Worm (Caenorhabditis elegans) whole organism, mixed stage, embryonic: ENCODE results near the gene clk-1.

Source experiments
- M03D4.4 ChIP-seq: sonication (generic microtip); optimal IDR thresholded peaks from 2 replicates; lab custom pipeline; 2017; ENCODE audit warnings: mild to moderate bottlenecking, missing genetic modification characterization, missing compliant biosample characterization
- blmp-1 ChIP-seq: fragments of 150-350 bp; optimal IDR thresholded peaks from 2 replicates; lab custom pipeline; 2014; ENCODE audit warnings: missing biosample characterization, missing genetic modification characterization
- ceh-43 ChIP-seq: fragments of 200-800 bp; sonication (Bioruptor generic); optimal IDR thresholded peaks from 2 replicates; lab custom pipeline; 2018; ENCODE audit warnings: mild to moderate bottlenecking, missing genetic modification characterization, moderate library complexity, missing compliant biosample characterization
- ces-1 ChIP-seq: fragments of 150-350 bp; optimal IDR thresholded peaks from 2 replicates; lab custom pipeline; 2014; ENCODE audit warnings: missing biosample characterization, missing genetic modification reagents, missing genetic modification characterization
- cnd-1 ChIP-seq: fragments of 200-800 bp; sonication (Bioruptor generic); optimal IDR thresholded peaks from 2 replicates; lab custom pipeline; 2018; ENCODE audit warnings: mild to moderate bottlenecking, missing genetic modification characterization, missing compliant biosample characterization
- drap-1 ChIP-seq: fragments of 200-800 bp; sonication (Bioruptor generic); optimal IDR thresholded peaks from 3 replicates; lab custom pipeline; 2018; ENCODE audit warnings: mild to moderate bottlenecking, missing genetic modification characterization, missing compliant biosample characterization
- elt-1 ChIP-seq: sonication (generic microtip); optimal IDR thresholded peaks from 2 replicates; lab custom pipeline; 2017; ENCODE audit warnings: missing genetic modification characterization, mild to moderate bottlenecking, missing compliant biosample characterization, antibody characterized with exemption, moderate library complexity, borderline replicate concordance; ENCODE audit not compliant: insufficient read depth
- elt-3 ChIP-seq: fragments of 150-350 bp; optimal IDR thresholded peaks from 2 replicates; lab custom pipeline; 2014; ENCODE audit warnings: missing biosample characterization, missing genetic modification characterization
- flh-1 ChIP-seq: fragments of 200-800 bp; sonication (Bioruptor generic); optimal IDR thresholded peaks from 2 replicates; lab custom pipeline; 2018; ENCODE audit warnings: mild to moderate bottlenecking, missing genetic modification characterization, moderate library complexity, missing compliant biosample characterization
- ham-2 ChIP-seq: fragments of 200-800 bp; sonication (Bioruptor generic); optimal IDR thresholded peaks from 2 replicates; lab custom pipeline; 2018; ENCODE audit warnings: mild to moderate bottlenecking, missing genetic modification characterization, missing compliant biosample characterization
- hlh-1 ChIP-seq: fragments of 150-350 bp; optimal IDR thresholded peaks from 2 replicates; lab custom pipeline; 2014; ENCODE audit warnings: missing biosample characterization, missing genetic modification reagents, missing genetic modification characterization
- lin-13 ChIP-seq: fragments of 150-350 bp; optimal IDR thresholded peaks from 2 replicates; lab custom pipeline; 2014; ENCODE audit warnings: missing biosample characterization, missing genetic modification characterization
- lin-32 ChIP-seq: fragments of 200-800 bp; sonication (Bioruptor generic); optimal IDR thresholded peaks from 2 replicates; lab custom pipeline; 2018; ENCODE audit warnings: mild to moderate bottlenecking, missing genetic modification characterization, missing compliant biosample characterization
- lsy-2 ChIP-seq: fragments of 150-350 bp; optimal IDR thresholded peaks from 2 replicates; lab custom pipeline; 2014; ENCODE audit warnings: missing biosample characterization, missing genetic modification characterization
- mab-5 ChIP-seq: fragments of 150-350 bp; optimal IDR thresholded peaks from 2 replicates; lab custom pipeline; 2014; ENCODE audit warnings: missing biosample characterization, missing genetic modification characterization
- mep-1 ChIP-seq: fragments of 150-350 bp; optimal IDR thresholded peaks from 2 replicates; lab custom pipeline; 2017; ENCODE audit warnings: missing biosample characterization, missing genetic modification reagents, missing genetic modification characterization, inconsistent platforms
- mls-2 ChIP-seq: sonication (generic microtip); optimal IDR thresholded peaks from 2 replicates; lab custom pipeline; 2016; ENCODE audit warnings: mild to moderate bottlenecking, missing genetic modification characterization, moderate library complexity, missing compliant biosample characterization
- nhr-12 ChIP-seq: fragments of 150-350 bp; optimal IDR thresholded peaks from 2 replicates; lab custom pipeline; 2014; ENCODE audit warnings: missing biosample characterization, missing genetic modification characterization
- nhr-2 ChIP-seq: fragments of 150-350 bp; optimal IDR thresholded peaks from 2 replicates; lab custom pipeline; 2014; ENCODE audit warnings: missing biosample characterization, missing genetic modification characterization
- nhr-28 ChIP-seq: fragments of 150-350 bp; optimal IDR thresholded peaks from 2 replicates; lab custom pipeline; 2014; ENCODE audit warnings: missing biosample characterization, missing genetic modification characterization
- nhr-76 ChIP-seq: sonication (generic microtip); optimal IDR thresholded peaks from 2 replicates; lab custom pipeline; 2017; ENCODE audit warnings: missing biosample characterization, missing genetic modification characterization
- pha-4 ChIP-seq: fragments of 150-350 bp; optimal IDR thresholded peaks from 2 replicates; lab custom pipeline; 2018; ENCODE audit warnings: missing biosample characterization, missing genetic modification reagents, missing genetic modification characterization
- sem-2 ChIP-seq: fragments of 200-800 bp; sonication (Bioruptor generic); optimal IDR thresholded peaks from 2 replicates; lab custom pipeline; 2018; ENCODE audit warnings: mild to moderate bottlenecking, missing genetic modification characterization, missing compliant biosample characterization
- snpc-4 ChIP-seq: fragments of 150-350 bp; optimal IDR thresholded peaks from 2 replicates; lab custom pipeline; 2014; ENCODE audit warnings: missing biosample characterization, missing genetic modification characterization
- tbx-8 ChIP-seq: fragments of 200-800 bp; sonication (Bioruptor generic); optimal IDR thresholded peaks from 2 replicates; lab custom pipeline; 2018; ENCODE audit warnings: mild to moderate bottlenecking, missing genetic modification characterization, moderate library complexity, missing compliant biosample characterization
- zip-8 ChIP-seq: fragments of 150-350 bp; optimal IDR thresholded peaks from 2 replicates; lab custom pipeline; 2014; ENCODE audit warnings: missing biosample characterization, missing genetic modification characterization
- ztf-11 ChIP-seq: fragments of 150-350 bp; optimal IDR thresholded peaks from 2 replicates; lab custom pipeline; 2014; ENCODE audit warnings: missing biosample characterization, missing genetic modification characterization

The clk-1 gene

DNA sequence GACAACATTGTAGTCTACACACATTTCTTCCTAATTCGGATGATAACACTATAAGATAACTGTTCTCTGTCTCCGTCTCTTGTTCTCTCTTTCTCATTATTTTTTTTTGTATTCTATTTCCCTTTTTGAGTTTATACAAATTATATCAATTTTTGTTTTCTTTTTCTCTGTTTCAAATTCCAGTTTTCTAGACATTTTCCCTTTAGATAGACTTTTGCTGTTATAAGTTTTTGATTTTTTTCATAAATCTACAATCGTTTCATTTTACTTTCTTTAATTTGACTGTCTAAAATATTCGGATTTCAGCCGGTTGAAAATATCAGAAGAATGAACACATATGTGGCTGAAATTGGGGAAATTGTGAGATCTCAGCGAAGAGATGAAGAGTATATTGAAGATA lies 41.6 kb upstream of the clk-1 start, which contains the start of gene prx-10:
TSS of gene prx-10 (plus strand) at position 301 of the 400 bp plus-strand sequence.
- TF ChIP-seq nhr-76 (tag; lab: Kevin White, UChicago) (no peak), ham-2 (GFP tag; lab: Kevin White, UChicago) (no peak), elt-1 (tag; lab: Kevin White, UChicago) (no peak), blmp-1 (tag; lab: Kevin White, UChicago) (no peak), mep-1 (tag; lab: Kevin White, UChicago) (no peak), ceh-43 (no peak)

DNA sequence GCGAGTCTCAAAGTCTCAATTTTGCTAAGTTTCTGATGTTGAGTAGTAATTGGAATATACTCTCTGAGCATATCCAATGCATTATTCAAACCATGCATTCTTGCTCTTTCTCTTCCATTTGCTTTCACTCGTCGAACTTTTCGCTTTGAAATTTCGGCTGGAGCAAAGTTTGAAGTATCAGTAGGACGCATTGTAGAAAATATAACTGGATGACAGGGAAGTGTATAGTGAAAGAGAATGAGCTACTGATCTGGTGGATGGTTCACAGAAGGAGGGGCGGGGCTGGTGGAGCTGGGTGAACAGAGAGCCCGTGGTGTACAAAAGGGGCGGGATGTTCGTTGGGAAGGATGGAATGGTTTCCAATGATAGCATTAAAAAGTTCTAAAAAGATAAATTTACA lies 35.8 kb upstream of the clk-1 start:
- TF ChIP-seq sem-2 (no peak), flh-1 (GFP tag; lab: Kevin White, UChicago) (no peak), elt-3 (no peak), tbx-8 (GFP tag; lab: Kevin White, UChicago) (no peak), pha-4 (tag; lab: Kevin White, UChicago) (no peak), elt-1 (tag; lab: Kevin White, UChicago) (no peak)

ce11 chrIII:5244539-5244938 lies 33.2 kb upstream of the clk-1 start, which contains the start of gene cnd-1:
Gene cnd-1 (minus strand): TSS chrIII:5244639.
- peak; percentile 72 for TF ChIP-seq nhr-2 (tag; lab: Kevin White, UChicago)
- TF ChIP-seq ces-1 (GFP tag; lab: Kevin White, UChicago), result no peak

DNA sequence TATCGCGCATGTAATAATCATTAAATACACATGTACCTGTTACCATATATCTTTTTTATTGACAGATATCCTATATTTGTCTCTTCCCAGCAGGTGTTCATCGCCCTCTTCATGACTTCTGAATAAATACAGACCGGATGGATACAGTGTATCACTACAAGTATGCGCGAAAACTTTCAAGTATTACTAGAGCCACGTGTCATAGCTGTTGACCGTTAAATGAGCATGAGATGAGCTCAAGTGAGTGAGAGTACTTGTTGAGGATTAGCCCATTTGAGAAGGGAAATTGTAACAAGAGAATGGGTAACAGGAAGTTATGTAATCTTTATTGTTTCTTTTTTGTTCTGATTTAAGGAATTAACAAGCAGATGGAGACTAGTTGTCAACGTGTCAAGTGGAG lies 32.6 kb upstream of the clk-1 start:
- TF ChIP-seq lin-13, result no peak
- TF ChIP-seq nhr-2 (tag; lab: Kevin White, UChicago), result peak; percentile 92

ce11 chrIII:5248706-5249105 lies 29.0 kb upstream of the clk-1 start:
- TF ChIP-seq tbx-8 (GFP tag; lab: Kevin White, UChicago) (no peak), pha-4 (tag; lab: Kevin White, UChicago) (no peak), nhr-2 (tag; lab: Kevin White, UChicago) (peak; percentile 81), snpc-4 (tag; lab: Kevin White, UChicago) (no peak), zip-8 (peak; percentile 14), nhr-28 (tag; lab: Kevin White, UChicago) (no peak), elt-1 (tag; lab: Kevin White, UChicago) (no peak), lin-13 (no peak), mab-5 (tag; lab: Kevin White, UChicago) (no peak), hlh-1 (tag; lab: Kevin White, UChicago) (no peak), cnd-1 (tag; lab: Kevin White, UChicago) (no peak)

ce11 chrIII:5254108-5254507 lies 23.6 kb upstream of the clk-1 start, which contains the start of the genes sumv-1 and gop-1:
Gene sumv-1 (minus strand): TSS chrIII:5254187.
Gene gop-1 (plus strand): TSS chrIII:5254438.
- TF ChIP-seq ztf-11 (tag; lab: Kevin White, UChicago), result no peak
- peak; percentile 36 for TF ChIP-seq ces-1 (GFP tag; lab: Kevin White, UChicago)
- no peak for TF ChIP-seq ham-2 (GFP tag; lab: Kevin White, UChicago)
- TF ChIP-seq lin-32 (GFP tag; lab: Kevin White, UChicago), result no peak

DNA sequence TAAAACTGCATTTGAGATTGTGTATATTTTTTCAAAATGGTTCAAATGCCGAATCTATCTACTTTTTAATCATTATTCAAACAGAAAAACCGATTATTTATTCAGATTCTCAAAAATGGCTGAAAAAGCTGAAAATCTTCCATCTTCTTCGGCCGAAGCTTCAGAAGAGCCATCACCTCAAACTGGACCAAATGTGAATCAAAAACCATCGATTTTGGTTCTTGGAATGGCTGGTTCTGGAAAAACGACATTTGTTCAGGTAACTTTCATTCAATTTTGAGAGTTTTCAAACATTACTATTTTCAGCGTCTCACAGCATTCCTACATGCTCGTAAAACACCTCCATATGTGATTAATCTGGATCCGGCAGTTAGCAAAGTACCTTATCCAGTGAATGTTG lies 18.8 kb upstream of the clk-1 start, which contains the start of gene gop-2:
TSS of gene gop-2 (plus strand) at position 106 of the 400 bp plus-strand sequence.
- TF ChIP-seq cnd-1 (tag; lab: Kevin White, UChicago), result no peak
- TF ChIP-seq nhr-12 (tag; lab: Kevin White, UChicago), result no peak
- no peak for TF ChIP-seq ceh-43
- no peak for TF ChIP-seq mls-2 (tag; lab: Kevin White, UChicago)
- no peak for TF ChIP-seq drap-1 (GFP tag; lab: Kevin White, UChicago)
- no peak for TF ChIP-seq nhr-28 (tag; lab: Kevin White, UChicago)
- no peak for TF ChIP-seq lsy-2 (tag; lab: Kevin White, UChicago)
- TF ChIP-seq nhr-76 (tag; lab: Kevin White, UChicago), result no peak
- no peak for TF ChIP-seq sem-2
- TF ChIP-seq elt-1 (tag; lab: Kevin White, UChicago), result no peak
- TF ChIP-seq M03D4.4 (tag; lab: Kevin White, UChicago), result no peak
- no peak for TF ChIP-seq zip-8
